In genomic region chrV:559940-560339, ce11 we compare ENCODE assay signal across 2 worm cellular contexts.
TF ChIP-seq lines count a peak whose summit lies in the region.

TSS of gene srx-7 (plus strand) at chrV:560195.

TF ChIP-seq in whole organism, L4 larva, 104 proteins besides CTCF, POLR2A, EP300 and RAD21:
- TF ChIP-seq ceh-44 (GFP tag; IDR thresholded peaks at IDR 0.05; lab: Robert Waterston, UW) (peak; percentile 86), hif-1 (tag; optimal IDR thresholded peaks at IDR 0.05; lab: Kevin White, UChicago) (no peak), fkh-10 (GFP tag; optimal IDR thresholded peaks at IDR 0.05; lab: Kevin White, UChicago) (no peak), F10B5.3 (tag; optimal IDR thresholded peaks at IDR 0.05; lab: Kevin White, UChicago) (no peak)

TF ChIP-seq in whole organism, young adult, 124 proteins besides CTCF, POLR2A, EP300 and RAD21:
- TF ChIP-seq hsf-1 (GFP tag; IDR thresholded peaks at IDR 0.05; lab: Robert Waterston, UW) (no peak), attf-6 (GFP tag; IDR thresholded peaks at IDR 0.05; lab: Robert Waterston, UW) (no peak), let-526 (GFP tag; IDR thresholded peaks at IDR 0.05; lab: Robert Waterston, UW) (no peak), rec-8 (tag; optimal IDR thresholded peaks at IDR 0.05; lab: Kevin White, UChicago) (no peak), him-1 (tag; optimal IDR thresholded peaks at IDR 0.05; lab: Kevin White, UChicago) (no peak), snpc-1.1 (tag; optimal IDR thresholded peaks at IDR 0.05; lab: Kevin White, UChicago; ENCODE audit: insufficient read depth) (peak; percentile 3), somi-1 (GFP tag; optimal IDR thresholded peaks at IDR 0.05; lab: Kevin White, UChicago) (no peak), snpc-4 (GFP tag; optimal IDR thresholded peaks at IDR 0.05; lab: Kevin White, UChicago) (no peak), snpc-4 (tag; optimal IDR thresholded peaks at IDR 0.05; lab: Kevin White, UChicago) (peak in 1 of 4 experiments; percentile 65), ztf-3 (GFP tag; optimal IDR thresholded peaks at IDR 0.05; lab: Kevin White, UChicago) (no peak), akir-1 (GFP tag; optimal IDR thresholded peaks at IDR 0.05; lab: Kevin White, UChicago) (no peak), zim-3 (tag; optimal IDR thresholded peaks at IDR 0.05; lab: Kevin White, UChicago) (no peak)
